Fruit fly (Drosophila melanogaster) whole organism, embryonic: ENCODE data around the gene ND-13A.

Experiments used
- CG11398 ChIP-seq: fragments of 200-800 bp; sonication (Bioruptor generic); optimal IDR thresholded peaks from 2 replicates; lab custom pipeline; 2016; ENCODE audit warnings: missing biosample characterization, missing genetic modification characterization
- CG11696 ChIP-seq: fragments of 200-800 bp; sonication (Bioruptor generic); IDR thresholded peaks from 2 replicates; pipeline ENCODE4 v1.3.6; 2022; ENCODE audit warnings: missing biosample characterization, missing genetic modification characterization
- CG1233 ChIP-seq: fragments of 200-800 bp; sonication (Bioruptor generic); optimal IDR thresholded peaks from 4 replicates; lab custom pipeline; 2018; ENCODE audit warnings: missing biosample characterization, mild to moderate bottlenecking, missing genetic modification characterization
- CG13894 ChIP-seq: fragments of 200-800 bp; sonication (Bioruptor generic); optimal IDR thresholded peaks from 3 replicates; lab custom pipeline; 2018; ENCODE audit warnings: missing biosample characterization, mild to moderate bottlenecking, missing genetic modification characterization, moderate library complexity
- CG15514 ChIP-seq: fragments of 200-800 bp; sonication (Bioruptor generic); optimal IDR thresholded peaks from 3 replicates; lab custom pipeline; 2017; ENCODE audit warnings: missing biosample characterization, missing genetic modification characterization, mild to moderate bottlenecking, moderate library complexity, missing genetic modification reagents
- CG17361 ChIP-seq: fragments of 200-800 bp; sonication (Bioruptor generic); IDR thresholded peaks from 3 replicates; pipeline ENCODE4 v1.3.6; 2022; ENCODE audit warnings: missing biosample characterization, missing genetic modification characterization
- CG18599 ChIP-seq: fragments of 200-800 bp; sonication (Bioruptor generic); optimal IDR thresholded peaks from 3 replicates; lab custom pipeline; 2017; ENCODE audit warnings: missing biosample characterization, missing genetic modification characterization, mild to moderate bottlenecking, moderate library complexity, missing genetic modification reagents
- CG2202 ChIP-seq: fragments of 200-800 bp; sonication (Bioruptor generic); optimal IDR thresholded peaks from 2 replicates; lab custom pipeline; 2018; ENCODE audit warnings: missing biosample characterization, mild to moderate bottlenecking, missing genetic modification characterization
- CG2678 ChIP-seq: fragments of 200-800 bp; sonication (Bioruptor generic); optimal IDR thresholded peaks from 3 replicates; lab custom pipeline; 2019; ENCODE audit warnings: missing biosample characterization, mild to moderate bottlenecking, missing genetic modification characterization, moderate library complexity
- CG2712 ChIP-seq: fragments of 200-800 bp; optimal IDR thresholded peaks from 3 replicates; lab custom pipeline; 2019; ENCODE audit warnings: missing biosample characterization, mild to moderate bottlenecking, missing genetic modification characterization, moderate library complexity
- CG32532 ChIP-seq: fragments of 200-800 bp; sonication (Bioruptor generic); IDR thresholded peaks from 2 replicates; pipeline ENCODE4 v1.3.6; 2022; ENCODE audit warnings: missing biosample characterization, missing genetic modification characterization
- CG6272 ChIP-seq: fragments of 200-800 bp; sonication (Bioruptor generic); IDR thresholded peaks from 2 replicates; pipeline ENCODE4 v1.3.6; 2022; ENCODE audit warnings: missing biosample characterization, missing genetic modification characterization
- CG6813 ChIP-seq: fragments of 200-800 bp; sonication (Bioruptor generic); optimal IDR thresholded peaks from 2 replicates; lab custom pipeline; 2017; ENCODE audit warnings: missing biosample characterization, missing genetic modification characterization, mild to moderate bottlenecking, moderate library complexity, missing genetic modification reagents
- CG8478 ChIP-seq: fragments of >200 bp; optimal IDR thresholded peaks from 2 replicates; lab custom pipeline; 2018
- CrebB ChIP-seq: fragments of 200-800 bp; sonication (Bioruptor generic); optimal IDR thresholded peaks from 3 replicates; lab custom pipeline; 2018; ENCODE audit warnings: missing biosample characterization, mild to moderate bottlenecking, missing genetic modification characterization
- D ChIP-seq, 2 experiments: fragments of 200-800 bp in 1 of 2; fragments of >200 bp in 1 of 2; sonication (Bioruptor generic) in 1 of 2; optimal IDR thresholded peaks; 2 replicates in 1 of 2; 3 replicates in 1 of 2; lab custom pipeline; 2017; ENCODE audit warnings: mild to moderate bottlenecking in 1 of 2, missing biosample characterization in 1 of 2, missing genetic modification characterization in 1 of 2, missing genetic modification reagents in 1 of 2
- Dad ChIP-seq: fragments of 200-800 bp; sonication (Bioruptor generic); optimal IDR thresholded peaks from 3 replicates; lab custom pipeline; 2016; ENCODE audit warnings: missing biosample characterization, missing genetic modification characterization
- HLH4C ChIP-seq: fragments of 200-800 bp; sonication (Bioruptor generic); IDR thresholded peaks from 3 replicates; pipeline ENCODE4 v1.3.6; 2022; ENCODE audit warnings: missing biosample characterization, missing genetic modification characterization; ENCODE audit not compliant: partially characterized antibody
- HLH54F ChIP-seq: fragments of 200-800 bp; sonication (Bioruptor generic); optimal IDR thresholded peaks from 3 replicates; lab custom pipeline; 2016; ENCODE audit warnings: missing biosample characterization, missing genetic modification characterization
- Hey ChIP-seq: fragments of 200-800 bp; sonication (Bioruptor generic); optimal IDR thresholded peaks from 3 replicates; lab custom pipeline; 2018; ENCODE audit warnings: missing biosample characterization, mild to moderate bottlenecking, missing genetic modification characterization
- Hr3 ChIP-seq: fragments of 200-800 bp; sonication (Bioruptor generic); optimal IDR thresholded peaks from 3 replicates; lab custom pipeline; 2016; ENCODE audit warnings: missing biosample characterization, missing genetic modification characterization
- Max ChIP-seq: fragments of 200-800 bp; sonication (Bioruptor generic); optimal IDR thresholded peaks from 2 replicates; lab custom pipeline; 2016; ENCODE audit warnings: missing biosample characterization, mild to moderate bottlenecking, missing genetic modification characterization
- Meics ChIP-seq: fragments of 200-800 bp; sonication (Bioruptor generic); optimal IDR thresholded peaks from 2 replicates; lab custom pipeline; 2017; ENCODE audit warnings: missing biosample characterization, mild to moderate bottlenecking, missing genetic modification characterization
- Neu2 ChIP-seq: fragments of 200-800 bp; sonication (Bioruptor generic); optimal IDR thresholded peaks from 3 replicates; lab custom pipeline; 2016; ENCODE audit warnings: missing biosample characterization, missing genetic modification characterization, borderline replicate concordance
- Opbp ChIP-seq: fragments of 200-800 bp; sonication (Bioruptor generic); IDR thresholded peaks from 3 replicates; pipeline ENCODE4 v1.3.6; 2022; ENCODE audit warnings: missing biosample characterization, missing genetic modification characterization; ENCODE audit not compliant: partially characterized antibody
- Rfx ChIP-seq: fragments of 200-800 bp; sonication (Bioruptor generic); IDR thresholded peaks from 2 replicates; pipeline ENCODE4 v1.3.6; 2022; ENCODE audit warnings: missing biosample characterization, missing genetic modification characterization
- Side ChIP-seq: fragments of 200-800 bp; sonication (Bioruptor generic); optimal IDR thresholded peaks from 2 replicates; lab custom pipeline; 2016; ENCODE audit warnings: missing biosample characterization, missing genetic modification characterization
- Stat92E ChIP-seq, 3 experiments: fragments of >200 bp in 2 of 3; fragments of 200-800 bp in 1 of 3; sonication (Bioruptor generic) in 1 of 3; optimal IDR thresholded peaks; 2 replicates each; lab custom pipeline; 2017 to 2019; ENCODE audit warnings: missing biosample characterization in 3 of 3, missing genetic modification characterization in 3 of 3, mild to moderate bottlenecking in 1 of 3, moderate library complexity in 1 of 3
- YL-1 ChIP-seq: fragments of 200-800 bp; sonication (Bioruptor generic); optimal IDR thresholded peaks from 3 replicates; lab custom pipeline; 2017; ENCODE audit warnings: missing biosample characterization, mild to moderate bottlenecking, missing genetic modification characterization
- abd-A ChIP-seq: fragments of 200-800 bp; sonication (Bioruptor generic); optimal IDR thresholded peaks from 3 replicates; lab custom pipeline; 2019; ENCODE audit warnings: missing biosample characterization, mild to moderate bottlenecking, missing genetic modification characterization, moderate library complexity
- bigmax ChIP-seq: fragments of 200-800 bp; sonication (Bioruptor generic); optimal IDR thresholded peaks from 2 replicates; lab custom pipeline; 2018; ENCODE audit warnings: missing biosample characterization, mild to moderate bottlenecking, missing genetic modification characterization
- cg ChIP-seq: fragments of 200-800 bp; sonication (Bioruptor generic); optimal IDR thresholded peaks from 3 replicates; lab custom pipeline; 2019; ENCODE audit warnings: missing biosample characterization, mild to moderate bottlenecking, missing genetic modification characterization, moderate library complexity
- esg ChIP-seq: fragments of 200-800 bp; sonication (Bioruptor generic); conservative IDR thresholded peaks from 2 replicates; pipeline ENCODE4 v1.3.6; 2022; ENCODE audit warnings: missing biosample characterization, missing genetic modification characterization
- ewg ChIP-seq: fragments of 200-800 bp; sonication (Bioruptor generic); optimal IDR thresholded peaks from 3 replicates; lab custom pipeline; 2017; ENCODE audit warnings: mild to moderate bottlenecking, missing biosample characterization, missing genetic modification reagents, missing genetic modification characterization
- fd64A ChIP-seq: fragments of 200-800 bp; sonication (Bioruptor generic); optimal IDR thresholded peaks from 3 replicates; lab custom pipeline; 2018; ENCODE audit warnings: missing biosample characterization, mild to moderate bottlenecking, missing genetic modification characterization
- gfzf ChIP-seq: fragments of 200-800 bp; sonication (Bioruptor generic); optimal IDR thresholded peaks from 2 replicates; lab custom pipeline; 2016; ENCODE audit warnings: missing biosample characterization, mild to moderate bottlenecking, missing genetic modification characterization, moderate library complexity
- insv ChIP-seq, 2 experiments: fragments of 200-800 bp; sonication (Bioruptor generic); optimal IDR thresholded peaks; 3 replicates each; lab custom pipeline; 2016 to 2018; ENCODE audit warnings: missing biosample characterization in 2 of 2, missing genetic modification characterization in 2 of 2
- jumu ChIP-seq: fragments of 200-800 bp; sonication (Bioruptor generic); optimal IDR thresholded peaks from 3 replicates; lab custom pipeline; 2016; ENCODE audit warnings: missing biosample characterization, missing genetic modification characterization
- kay ChIP-seq: fragments of 200-800 bp; sonication (Bioruptor generic); optimal IDR thresholded peaks from 2 replicates; lab custom pipeline; 2016; ENCODE audit warnings: missing biosample characterization, missing genetic modification characterization
- nau ChIP-seq: fragments of 200-800 bp; sonication (Bioruptor generic); optimal IDR thresholded peaks from 3 replicates; lab custom pipeline; 2017; ENCODE audit warnings: missing biosample characterization, mild to moderate bottlenecking, missing genetic modification characterization, missing genetic modification reagents
- run ChIP-seq: fragments of 200-800 bp; sonication (Bioruptor generic); optimal IDR thresholded peaks from 3 replicates; lab custom pipeline; 2018; ENCODE audit warnings: missing biosample characterization, mild to moderate bottlenecking, missing genetic modification characterization
- sd ChIP-seq: fragments of 200-800 bp; sonication (Bioruptor generic); optimal IDR thresholded peaks from 3 replicates; lab custom pipeline; 2018; ENCODE audit warnings: missing biosample characterization, mild to moderate bottlenecking, missing genetic modification characterization, moderate library complexity
- sima ChIP-seq: fragments of 200-800 bp; sonication (Bioruptor generic); optimal IDR thresholded peaks from 2 replicates; lab custom pipeline; 2016; ENCODE audit warnings: missing biosample characterization, missing genetic modification characterization
- sob ChIP-seq: fragments of 200-800 bp; sonication (Bioruptor generic); IDR thresholded peaks from 2 replicates; pipeline ENCODE4 v1.3.6; 2022; ENCODE audit warnings: missing biosample characterization, missing genetic modification characterization
- trem ChIP-seq: fragments of 200-800 bp; optimal IDR thresholded peaks from 3 replicates; lab custom pipeline; 2019; ENCODE audit warnings: missing biosample characterization, mild to moderate bottlenecking, missing genetic modification characterization, moderate library complexity
- tx ChIP-seq: fragments of 200-800 bp; sonication (Bioruptor generic); optimal IDR thresholded peaks from 2 replicates; lab custom pipeline; 2016; ENCODE audit warnings: missing biosample characterization, missing genetic modification characterization
- z ChIP-seq: fragments of 200-800 bp; sonication (Bioruptor generic); IDR thresholded peaks from 3 replicates; pipeline ENCODE4 v1.3.6; 2022; ENCODE audit warnings: missing biosample characterization, missing genetic modification characterization
- zf30C ChIP-seq: fragments of 200-800 bp; sonication (Bioruptor generic); optimal IDR thresholded peaks from 3 replicates; lab custom pipeline; 2018; ENCODE audit warnings: missing biosample characterization, mild to moderate bottlenecking, missing genetic modification characterization

ND-13A gene

DNA sequence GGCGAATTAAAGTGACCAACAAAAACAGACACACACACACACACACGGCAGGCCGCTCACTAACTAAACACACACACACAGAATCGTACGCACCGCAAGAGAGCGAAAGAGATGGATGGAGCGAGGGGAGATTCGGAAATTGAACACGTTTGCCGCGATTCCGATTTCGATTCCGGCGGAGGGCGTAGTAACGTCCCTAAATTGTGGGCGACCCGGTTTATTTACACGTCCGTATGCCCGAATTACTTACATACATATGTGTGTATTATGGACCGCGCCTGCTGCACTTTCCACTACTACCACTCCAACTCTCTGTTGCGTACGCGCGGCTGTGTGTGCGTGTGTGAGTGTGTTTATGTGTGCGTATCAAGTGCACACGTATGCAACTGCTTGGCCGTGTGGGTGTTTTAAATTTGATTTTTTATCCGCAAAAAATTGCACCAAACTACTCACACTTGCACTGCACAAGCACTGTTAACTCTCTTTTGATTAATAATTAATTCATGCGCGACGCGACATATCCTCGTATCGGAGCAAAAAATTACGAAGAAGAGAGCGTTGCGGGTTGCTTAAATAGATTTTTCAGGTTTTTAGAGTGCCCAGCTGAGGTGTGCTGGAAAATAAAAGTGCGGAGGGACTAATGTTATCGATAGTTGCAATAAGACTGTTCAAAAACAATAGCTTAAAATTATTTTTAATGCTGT, 6.9 kb downstream of the ND-13A start, which contains the start of gene Pgant5 (continued):
- peak; percentile 4 for TF ChIP-seq HLH54F
- peak; percentile 30 for TF ChIP-seq CG2678 (tag; lab: Kevin White, UChicago)
- TF ChIP-seq CG11696: no peak
- peak; percentile 35 for TF ChIP-seq ewg (GFP tag; lab: Kevin White, UChicago)
- peak; percentile 98 for TF ChIP-seq CG8478 (lab: Kevin White, UChicago)
- no peak for TF ChIP-seq kay
- peak; percentile 37; the same call in 1 of the 3 replicates for TF ChIP-seq Opbp
- TF ChIP-seq Dad (GFP tag; lab: Kevin White, UChicago): no peak
- TF ChIP-seq insv (GFP tag; optimal IDR thresholded peaks at IDR 0.05; lab: Kevin White, UChicago): peak in 1 of 2 experiments; percentile 90
- no peak for TF ChIP-seq Max (GFP tag; lab: Kevin White, UChicago)
- peak; percentile 22 for TF ChIP-seq CG11398 (GFP tag; lab: Kevin White, UChicago)
- peak; percentile 41 for TF ChIP-seq CG18599 (GFP tag; lab: Kevin White, UChicago)
- TF ChIP-seq cg (GFP tag; lab: Kevin White, UChicago): peak; percentile 100
- TF ChIP-seq sob (GFP tag; lab: Robert Waterston, UW): peak; percentile 52; the same call in 1 of the 2 replicates
- no peak for TF ChIP-seq Neu2 (GFP tag; lab: Kevin White, UChicago)
- TF ChIP-seq sd (tag; lab: Kevin White, UChicago): peak; percentile 13
- no peak for TF ChIP-seq Hr3 (GFP tag; lab: Kevin White, UChicago)
- TF ChIP-seq CG13894 (tag; lab: Kevin White, UChicago): peak; percentile 30
- peak; percentile 5 for TF ChIP-seq jumu
- TF ChIP-seq CG2712 (tag; lab: Kevin White, UChicago): peak; percentile 16
- 0 out of 3 replicates have a peak, but pooled peaks have one; percentile 17 for TF ChIP-seq z (GFP tag; lab: Robert Waterston, UW)
- no peak for TF ChIP-seq HLH4C (GFP tag; lab: Robert Waterston, UW)
- peak; percentile 69 for TF ChIP-seq gfzf (GFP tag; lab: Kevin White, UChicago)
- TF ChIP-seq esg (GFP tag; lab: Robert Waterston, UW): no peak
- no peak for TF ChIP-seq Hey
- no peak for TF ChIP-seq fd64A
- TF ChIP-seq Side (GFP tag; lab: Kevin White, UChicago): no peak
- TF ChIP-seq bigmax: no peak
- TF ChIP-seq CG17361 (GFP tag; lab: Robert Waterston, UW): peak; percentile 43; the same call in 1 of the 3 replicates
- TF ChIP-seq trem (tag; lab: Kevin White, UChicago): peak; percentile 32
- peak; percentile 3 for TF ChIP-seq tx (GFP tag; lab: Kevin White, UChicago)
- no peak for TF ChIP-seq CG6813 (GFP tag; lab: Kevin White, UChicago)
- no peak for TF ChIP-seq sima (GFP tag; lab: Kevin White, UChicago)
- peak; percentile 38 for TF ChIP-seq nau
- TF ChIP-seq Meics (GFP tag; lab: Kevin White, UChicago): no peak
- peak; percentile 26 for TF ChIP-seq CG15514 (GFP tag; lab: Kevin White, UChicago)
- peak; percentile 18 for TF ChIP-seq CG1233 (GFP tag; lab: Kevin White, UChicago)
- no peak for TF ChIP-seq run (tag; lab: Kevin White, UChicago)
- no peak for TF ChIP-seq zf30C (GFP tag; lab: Kevin White, UChicago)
- peak; percentile 48 for TF ChIP-seq YL-1 (GFP tag; lab: Kevin White, UChicago)
- TF ChIP-seq CG32532 (GFP tag; lab: Robert Waterston, UW): no peak
- peak; percentile 20; the same call in 1 of the 2 replicates for TF ChIP-seq Rfx
- TF ChIP-seq CG6272 (GFP tag; lab: Robert Waterston, UW): no peak
- TF ChIP-seq abd-A (tag; lab: Kevin White, UChicago): peak; percentile 43
- peak; percentile 19 for TF ChIP-seq CrebB (tag; lab: Kevin White, UChicago)
- TF ChIP-seq D (optimal IDR thresholded peaks at IDR 0.05; lab: Kevin White, UChicago): peak; percentile 80
- TF ChIP-seq D (GFP tag; optimal IDR thresholded peaks at IDR 0.05; lab: Kevin White, UChicago): no peak
- peak in 1 of 3 experiments; percentile 47 for TF ChIP-seq Stat92E (GFP tag; optimal IDR thresholded peaks at IDR 0.05; lab: Kevin White, UChicago)
- no peak for TF ChIP-seq CG2202 (tag; lab: Kevin White, UChicago)
